Worm (Caenorhabditis elegans) whole organism, late embryonic: Measurements from ENCODE around the gene F28F8.9.

Experiments used
- C08G9.2 ChIP-seq: sonication (generic microtip); optimal IDR thresholded peaks from 2 replicates; lab custom pipeline; 2016; ENCODE audit warnings: mild to moderate bottlenecking, missing genetic modification characterization, moderate library complexity, missing compliant biosample characterization
- K02D7.2 ChIP-seq: sonication (generic microtip); optimal IDR thresholded peaks from 2 replicates; lab custom pipeline; 2017; ENCODE audit warnings: mild to moderate bottlenecking, missing genetic modification characterization, missing compliant biosample characterization
- K09A11.1 ChIP-seq: sonication (generic microtip); optimal IDR thresholded peaks from 2 replicates; lab custom pipeline; 2017; ENCODE audit warnings: antibody characterized with exemption, mild to moderate bottlenecking, missing genetic modification characterization, missing compliant biosample characterization; ENCODE audit not compliant: insufficient read depth
- ahr-1 ChIP-seq: sonication (generic microtip); optimal IDR thresholded peaks from 2 replicates; lab custom pipeline; 2016; ENCODE audit warnings: missing genetic modification characterization, missing compliant biosample characterization
- ceh-14 ChIP-seq: sonication (generic microtip); optimal IDR thresholded peaks from 2 replicates; lab custom pipeline; 2016; ENCODE audit warnings: missing genotype, missing genetic modification characterization, missing compliant biosample characterization
- ceh-18 ChIP-seq: sonication (generic microtip); optimal IDR thresholded peaks from 2 replicates; lab custom pipeline; 2016; ENCODE audit warnings: missing genetic modification characterization, missing compliant biosample characterization
- ceh-19 ChIP-seq: fragments of 200-800 bp; sonication (Bioruptor generic); optimal IDR thresholded peaks from 2 replicates; lab custom pipeline; 2018; ENCODE audit warnings: mild to moderate bottlenecking, missing genetic modification characterization, missing compliant biosample characterization
- ceh-2 ChIP-seq: sonication (generic microtip); optimal IDR thresholded peaks from 2 replicates; lab custom pipeline; 2016; ENCODE audit warnings: missing genotype, missing genetic modification characterization, missing compliant biosample characterization
- ceh-22 ChIP-seq: sonication (generic microtip); optimal IDR thresholded peaks from 2 replicates; lab custom pipeline; 2017; ENCODE audit warnings: missing biosample characterization, missing genetic modification characterization
- ceh-24 ChIP-seq: sonication (generic microtip); optimal IDR thresholded peaks from 2 replicates; lab custom pipeline; 2016; ENCODE audit warnings: mild to moderate bottlenecking, missing genetic modification characterization, missing compliant biosample characterization
- ceh-30 ChIP-seq: fragments of 150-350 bp; optimal IDR thresholded peaks from 2 replicates; lab custom pipeline; 2014; ENCODE audit warnings: missing biosample characterization, missing genetic modification characterization
- ceh-31 ChIP-seq: sonication (generic microtip); optimal IDR thresholded peaks from 2 replicates; lab custom pipeline; 2016; ENCODE audit warnings: missing genetic modification characterization, missing compliant biosample characterization
- ceh-34 ChIP-seq: sonication (generic microtip); optimal IDR thresholded peaks from 2 replicates; lab custom pipeline; 2016; ENCODE audit warnings: mild to moderate bottlenecking, missing genetic modification characterization, missing compliant biosample characterization
- ceh-45 ChIP-seq: fragments of 200-800 bp; sonication (Bioruptor generic); IDR thresholded peaks from 2 replicates; pipeline ENCODE4 v1.3.6; 2022; ENCODE audit warnings: missing genetic modification reagents, missing genetic modification characterization, missing compliant biosample characterization
- ceh-48 ChIP-seq: sonication (generic microtip); optimal IDR thresholded peaks from 2 replicates; lab custom pipeline; 2016; ENCODE audit warnings: missing genetic modification characterization, inconsistent platforms, missing compliant biosample characterization
- ceh-6 ChIP-seq: fragments of 200-800 bp; sonication (Bioruptor generic); optimal IDR thresholded peaks from 2 replicates; lab custom pipeline; 2018; ENCODE audit warnings: mild to moderate bottlenecking, missing genetic modification characterization, missing compliant biosample characterization
- che-1 ChIP-seq: sonication (generic microtip); optimal IDR thresholded peaks from 2 replicates; lab custom pipeline; 2016; ENCODE audit warnings: mild to moderate bottlenecking, missing genetic modification characterization, missing compliant biosample characterization
- dmd-4 ChIP-seq: sonication (generic microtip); optimal IDR thresholded peaks from 2 replicates; lab custom pipeline; 2016; ENCODE audit warnings: borderline replicate concordance, missing genetic modification characterization, missing compliant biosample characterization
- dve-1 ChIP-seq: sonication (generic microtip); optimal IDR thresholded peaks from 2 replicates; lab custom pipeline; 2017; ENCODE audit warnings: antibody characterized with exemption, mild to moderate bottlenecking, missing genetic modification characterization, missing compliant biosample characterization
- elt-2 ChIP-seq: sonication (generic microtip); optimal IDR thresholded peaks from 2 replicates; lab custom pipeline; 2016; ENCODE audit warnings: missing genetic modification reagents, missing genetic modification characterization, missing compliant biosample characterization
- elt-4 ChIP-seq: sonication (generic microtip); optimal IDR thresholded peaks from 2 replicates; lab custom pipeline; 2016; ENCODE audit warnings: missing genetic modification characterization, missing compliant biosample characterization
- ets-4 ChIP-seq: sonication (generic microtip); optimal IDR thresholded peaks from 2 replicates; lab custom pipeline; 2016; ENCODE audit warnings: missing genetic modification characterization, missing compliant biosample characterization
- fkh-10 ChIP-seq: fragments of 150-350 bp; optimal IDR thresholded peaks from 2 replicates; lab custom pipeline; 2014; ENCODE audit warnings: missing biosample characterization, missing genetic modification reagents, missing genetic modification characterization
- hlh-15 ChIP-seq: sonication (generic microtip); optimal IDR thresholded peaks from 2 replicates; lab custom pipeline; 2016; ENCODE audit warnings: missing genetic modification characterization, missing compliant biosample characterization
- hlh-6 ChIP-seq: sonication (generic microtip); optimal IDR thresholded peaks from 2 replicates; lab custom pipeline; 2016; ENCODE audit warnings: missing genotype, missing genetic modification characterization, missing compliant biosample characterization
- hlh-8 ChIP-seq: sonication (generic microtip); optimal IDR thresholded peaks from 2 replicates; lab custom pipeline; 2016; ENCODE audit warnings: missing genotype, missing genetic modification characterization, missing compliant biosample characterization
- lin-11 ChIP-seq: fragments of 200-800 bp; sonication (Bioruptor generic); optimal IDR thresholded peaks from 2 replicates; lab custom pipeline; 2018; ENCODE audit warnings: mild to moderate bottlenecking, missing genetic modification characterization, missing compliant biosample characterization
- nfya-1 ChIP-seq: sonication (generic microtip); optimal IDR thresholded peaks from 2 replicates; lab custom pipeline; 2017; ENCODE audit warnings: missing genetic modification characterization, mild to moderate bottlenecking, missing compliant biosample characterization, antibody characterized with exemption, moderate library complexity
- nhr-11 ChIP-seq: fragments of 150-350 bp; optimal IDR thresholded peaks from 2 replicates; lab custom pipeline; 2014; ENCODE audit warnings: missing biosample characterization, missing genetic modification characterization
- nhr-232 ChIP-seq: sonication (generic microtip); optimal IDR thresholded peaks from 2 replicates; lab custom pipeline; 2016; ENCODE audit warnings: missing genetic modification characterization, missing compliant biosample characterization
- npax-4 ChIP-seq: sonication (generic microtip); optimal IDR thresholded peaks from 2 replicates; lab custom pipeline; 2016; ENCODE audit warnings: missing genetic modification characterization, missing compliant biosample characterization
- odd-2 ChIP-seq: sonication (generic microtip); optimal IDR thresholded peaks from 2 replicates; lab custom pipeline; 2017; ENCODE audit warnings: antibody characterized with exemption, mild to moderate bottlenecking, missing genetic modification characterization, missing compliant biosample characterization
- pax-1 ChIP-seq: fragments of 150-350 bp; optimal IDR thresholded peaks from 2 replicates; lab custom pipeline; 2014; ENCODE audit warnings: missing biosample characterization, missing genetic modification characterization
- pha-2 ChIP-seq: sonication (generic microtip); optimal IDR thresholded peaks from 2 replicates; lab custom pipeline; 2017; ENCODE audit warnings: mild to moderate bottlenecking, missing genetic modification characterization, missing compliant biosample characterization
- pqm-1 ChIP-seq: sonication (generic microtip); optimal IDR thresholded peaks from 2 replicates; lab custom pipeline; 2016; ENCODE audit warnings: missing genetic modification characterization, missing compliant biosample characterization
- ref-2 ChIP-seq: sonication (generic microtip); optimal IDR thresholded peaks from 2 replicates; lab custom pipeline; 2016; ENCODE audit warnings: missing genetic modification characterization, missing compliant biosample characterization
- rnt-1 ChIP-seq: sonication (generic microtip); optimal IDR thresholded peaks from 2 replicates; lab custom pipeline; 2016; ENCODE audit warnings: missing genetic modification characterization, missing compliant biosample characterization
- sox-2 ChIP-seq: fragments of 200-800 bp; sonication (Bioruptor generic); IDR thresholded peaks from 2 replicates; pipeline ENCODE4 v1.3.6; 2022; ENCODE audit warnings: missing genetic modification reagents, missing genetic modification characterization, missing compliant biosample characterization
- sox-4 ChIP-seq: sonication (generic microtip); optimal IDR thresholded peaks from 2 replicates; lab custom pipeline; 2017; ENCODE audit warnings: mild to moderate bottlenecking, missing genetic modification characterization, inconsistent platforms, missing compliant biosample characterization
- tbx-7 ChIP-seq: sonication (generic microtip); optimal IDR thresholded peaks from 2 replicates; lab custom pipeline; 2016; ENCODE audit warnings: missing genotype, missing genetic modification characterization, missing compliant biosample characterization
- unc-55 ChIP-seq: sonication (generic microtip); optimal IDR thresholded peaks from 2 replicates; lab custom pipeline; 2017; ENCODE audit warnings: missing biosample characterization, missing genetic modification reagents, missing genetic modification characterization
- unc-86 ChIP-seq: sonication (generic microtip); optimal IDR thresholded peaks from 2 replicates; lab custom pipeline; 2016; ENCODE audit warnings: missing genetic modification characterization, missing compliant biosample characterization

F28F8.9 gene

ce11 chrV:15578386-15578785, at the start of gene F28F8.9:
TSS of gene F28F8.9 (minus strand) at chrV:15578673.
- TF ChIP-seq nfya-1 (tag; lab: Kevin White, UChicago) (peak; percentile 31), hlh-8 (tag; lab: Kevin White, UChicago) (no peak), pax-1 (tag; lab: Kevin White, UChicago) (no peak), hlh-6 (tag; lab: Kevin White, UChicago) (no peak)
- TF ChIP-seq, all 69 proteins: peak for 1

- no peak for TF ChIP-seq ceh-30
- no peak for TF ChIP-seq ceh-19 (GFP tag; lab: Kevin White, UChicago)
- no peak for TF ChIP-seq ref-2
- TF ChIP-seq unc-55: no peak
- no peak for TF ChIP-seq sox-2 (GFP tag; lab: Robert Waterston, UW)
- no peak for TF ChIP-seq ceh-45 (GFP tag; lab: Robert Waterston, UW)
- TF ChIP-seq ahr-1: no peak
- no peak for TF ChIP-seq che-1 (tag; lab: Kevin White, UChicago)
- no peak for TF ChIP-seq ceh-34
- TF ChIP-seq dve-1 (tag; lab: Kevin White, UChicago): no peak
- no peak for TF ChIP-seq hlh-15 (tag; lab: Kevin White, UChicago)
- TF ChIP-seq ceh-2: no peak
- no peak for TF ChIP-seq ceh-48
These were observed 47.1 kb upstream of the F28F8.9 start, which contains the start of gene C55A1.11 for ce11 chrV:15625561-15625960. TSS of gene C55A1.11 (plus strand) at chrV:15625861.

- TF ChIP-seq ceh-24 (tag; lab: Kevin White, UChicago) (no peak), ceh-31 (no peak), ceh-45 (GFP tag; lab: Robert Waterston, UW) (no peak), ceh-18 (tag; lab: Kevin White, UChicago) (no peak), tbx-7 (no peak), nhr-11 (tag; lab: Kevin White, UChicago) (no peak), ceh-22 (no peak), ceh-30 (no peak), fkh-10 (no peak), elt-4 (no peak), nhr-232 (tag; lab: Kevin White, UChicago) (no peak), dve-1 (tag; lab: Kevin White, UChicago) (no peak), unc-86 (tag; lab: Kevin White, UChicago) (no peak), pqm-1 (tag; lab: Kevin White, UChicago) (no peak), C08G9.2 (tag; lab: Kevin White, UChicago) (no peak), dmd-4 (no peak), npax-4 (no peak), ceh-6 (no peak)
These were observed 43.0 kb upstream of the F28F8.9 start, which contains the start of gene C55A1.1 for ce11 chrV:15621518-15621917. TSS of gene C55A1.1 (plus strand) at chrV:15621818.

DNA sequence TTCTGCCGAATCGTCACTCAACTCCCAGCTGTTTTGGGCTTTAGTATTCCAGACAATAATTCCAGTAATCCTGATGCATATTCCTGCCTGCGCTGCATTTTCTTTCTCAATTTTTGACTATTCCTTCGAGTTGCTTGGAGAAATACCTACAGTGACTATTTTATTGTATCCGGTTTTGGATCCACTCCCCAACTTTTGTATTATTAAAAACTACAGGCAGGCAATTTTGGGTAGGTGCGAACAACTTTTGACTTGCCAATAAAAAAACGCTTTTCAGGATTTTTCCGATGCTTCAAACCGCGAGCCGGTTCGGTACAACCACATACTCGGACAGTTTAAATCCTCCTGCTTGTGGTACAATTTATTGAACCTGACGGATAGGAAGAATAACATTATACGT, 36.1 kb upstream of the F28F8.9 start:
- TF ChIP-seq unc-86 (tag; lab: Kevin White, UChicago) (no peak), lin-11 (tag; lab: Kevin White, UChicago) (no peak), sox-4 (no peak), nhr-11 (tag; lab: Kevin White, UChicago) (no peak), dve-1 (tag; lab: Kevin White, UChicago) (no peak)

DNA sequence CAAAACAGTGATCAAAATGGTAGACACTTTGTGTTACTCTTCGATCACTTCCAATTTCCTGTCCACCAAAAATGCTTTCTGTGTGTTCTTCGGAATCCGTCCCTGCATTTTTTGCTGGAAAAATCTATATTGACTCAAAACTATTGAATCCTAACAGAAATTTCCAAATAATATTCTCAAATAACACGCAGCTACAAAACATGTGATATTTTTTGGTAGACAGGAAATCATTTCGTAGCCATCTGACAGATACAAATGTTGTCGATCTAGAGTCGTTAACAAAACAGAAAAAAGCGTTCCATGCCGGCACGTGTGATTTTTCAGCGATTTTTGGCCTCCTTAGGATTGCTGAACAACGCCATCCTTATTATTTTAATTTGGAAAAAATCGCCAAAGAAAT, 34.4 kb upstream of the F28F8.9 start, which contains the start of gene str-263:
str-263 (plus strand) TSS at position 301 of the 400 bp plus-strand sequence.
- TF ChIP-seq pha-2 (no peak), ets-4 (no peak), ceh-22 (no peak), ceh-18 (tag; lab: Kevin White, UChicago) (no peak), elt-2 (no peak), rnt-1 (tag; lab: Kevin White, UChicago) (no peak), ceh-14 (no peak), ceh-48 (no peak), K02D7.2 (no peak), odd-2 (tag; lab: Kevin White, UChicago) (no peak), K09A11.1 (tag; lab: Kevin White, UChicago) (no peak), pax-1 (tag; lab: Kevin White, UChicago) (no peak)
- TF ChIP-seq, all 69 proteins: peak for 0
